Worm (Caenorhabditis elegans): Measurements from ENCODE around the gene sru-1.

sru-1 gene

ce11 chrIV:9477135-9477928, 11.1 kb upstream of the sru-1 start, which contains the start of gene wrt-3 (continued):
- peak; percentile 87 for TF ChIP-seq nhr-232 (tag; optimal IDR thresholded peaks at IDR 0.05)
- peak; percentile 80 for TF ChIP-seq elt-4 (tag; optimal IDR thresholded peaks at IDR 0.05)
- TF ChIP-seq K02D7.2 (tag; optimal IDR thresholded peaks at IDR 0.05): peak; percentile 94
- peak; percentile 19 for TF ChIP-seq ceh-30 (tag; optimal IDR thresholded peaks at IDR 0.05)
- peak; percentile 53 for TF ChIP-seq pag-3 (tag; optimal IDR thresholded peaks at IDR 0.05; ENCODE audit: borderline replicate concordance)
- TF ChIP-seq Y22D7AL.16 (tag; optimal IDR thresholded peaks at IDR 0.05): peak; percentile 94
- TF ChIP-seq ceh-34 (tag; optimal IDR thresholded peaks at IDR 0.05): peak; percentile 93
- peak; percentile 59 for TF ChIP-seq ets-4 (tag; optimal IDR thresholded peaks at IDR 0.05)
- TF ChIP-seq ztf-16 (tag; optimal IDR thresholded peaks at IDR 0.05): peak; percentile 94
- TF ChIP-seq odd-2 (tag; optimal IDR thresholded peaks at IDR 0.05): peak; percentile 68
- peak; percentile 93 for TF ChIP-seq gmeb-2 (tag; optimal IDR thresholded peaks at IDR 0.05)
- TF ChIP-seq ceh-48 (tag; optimal IDR thresholded peaks at IDR 0.05): peak; percentile 94
- TF ChIP-seq zip-5 (tag; optimal IDR thresholded peaks at IDR 0.05): peak; percentile 80
- peak; percentile 94 for TF ChIP-seq fkh-6 (tag; optimal IDR thresholded peaks at IDR 0.05)
- peak; percentile 79 for TF ChIP-seq rnt-1 (tag; optimal IDR thresholded peaks at IDR 0.05)
- TF ChIP-seq ttx-3 (tag; optimal IDR thresholded peaks at IDR 0.05): peak; percentile 93
- TF ChIP-seq pros-1 (tag; optimal IDR thresholded peaks at IDR 0.05): no peak
- peak; percentile 92 for TF ChIP-seq unc-86 (tag; optimal IDR thresholded peaks at IDR 0.05)
- TF ChIP-seq hlh-8 (tag; optimal IDR thresholded peaks at IDR 0.05): peak; percentile 84
- TF ChIP-seq hlh-15 (tag; optimal IDR thresholded peaks at IDR 0.05): peak; percentile 84
- peak; percentile 92 for TF ChIP-seq ahr-1 (tag; optimal IDR thresholded peaks at IDR 0.05)
- TF ChIP-seq pat-9 (tag; optimal IDR thresholded peaks at IDR 0.05): peak; percentile 93

ce11 chrIV:9480936-9481335, 7.5 kb upstream of the sru-1 start, which contains the start of gene cng-3:
Gene cng-3, minus strand, starts transcription at chrIV:9481037.
- TF ChIP-seq T23F11.4 (GFP tag; optimal IDR thresholded peaks at IDR 0.05) (no peak), ceh-30 (tag; optimal IDR thresholded peaks at IDR 0.05) (no peak), eyg-1 (tag; optimal IDR thresholded peaks at IDR 0.05) (no peak), madf-2 (tag; optimal IDR thresholded peaks at IDR 0.05) (no peak), syd-9 (tag; optimal IDR thresholded peaks at IDR 0.05) (no peak), sox-2 (GFP tag; IDR thresholded peaks at IDR 0.05) (no peak), pha-4 (tag; optimal IDR thresholded peaks at IDR 0.05) (no peak)

- no peak for TF ChIP-seq sox-2 (GFP tag; IDR thresholded peaks at IDR 0.05)
- no peak for TF ChIP-seq unc-3 (GFP tag; conservative IDR thresholded peaks at IDR 0.05)
- TF ChIP-seq unc-3 (tag; optimal IDR thresholded peaks at IDR 0.05): no peak
- no peak for TF ChIP-seq ceh-14 (tag; optimal IDR thresholded peaks at IDR 0.05)
- no peak for TF ChIP-seq fkh-10 (GFP tag; optimal IDR thresholded peaks at IDR 0.05)
- no peak for TF ChIP-seq Y22D7AL.16 (tag; optimal IDR thresholded peaks at IDR 0.05)
- no peak for TF ChIP-seq ref-2 (tag; optimal IDR thresholded peaks at IDR 0.05)
Measured at ce11 chrIV:9485040-9485439, 3.4 kb upstream of the sru-1 start, which contains the start of gene gadr-2. Gene gadr-2, minus strand, starts transcription at chrIV:9485140.

DNA sequence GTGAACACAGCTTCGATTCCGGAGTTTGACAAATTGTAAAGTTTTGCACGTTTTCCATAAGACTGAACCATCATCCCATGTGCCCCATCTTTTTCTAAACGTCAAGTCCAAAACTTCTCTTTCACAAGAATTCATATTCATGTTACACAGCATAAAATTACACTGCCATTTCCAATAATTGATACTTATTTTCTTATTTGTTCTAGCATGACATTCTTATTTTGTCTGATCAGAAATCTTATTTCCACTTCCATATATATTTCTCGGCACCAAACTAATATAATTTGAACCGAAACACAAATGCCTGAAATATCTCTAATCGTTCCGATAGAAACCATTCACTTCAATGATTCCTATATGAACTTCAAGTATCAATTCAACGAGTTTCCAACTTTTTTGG, 2.4 kb upstream of the sru-1 start, which contains the start of gene sru-2:
Gene sru-2 (plus strand): TSS at position 301 of the 400 bp plus-strand sequence.
- TF ChIP-seq K02D7.2 (tag; optimal IDR thresholded peaks at IDR 0.05): no peak
- no peak for TF ChIP-seq hlh-8 (tag; optimal IDR thresholded peaks at IDR 0.05)
- no peak for TF ChIP-seq pag-3 (tag; optimal IDR thresholded peaks at IDR 0.05; ENCODE audit: borderline replicate concordance)
- no peak for TF ChIP-seq ceh-9 (tag; optimal IDR thresholded peaks at IDR 0.05)
- TF ChIP-seq sox-4 (tag; optimal IDR thresholded peaks at IDR 0.05): no peak
- no peak for TF ChIP-seq ceh-31 (tag; optimal IDR thresholded peaks at IDR 0.05)
- TF ChIP-seq nfya-1 (tag; optimal IDR thresholded peaks at IDR 0.05): no peak
- no peak for TF ChIP-seq hlh-13 (GFP tag; optimal IDR thresholded peaks at IDR 0.05)
- no peak for TF ChIP-seq K09A11.1 (tag; optimal IDR thresholded peaks at IDR 0.05; ENCODE audit: insufficient read depth)
- TF ChIP-seq npax-4 (tag; optimal IDR thresholded peaks at IDR 0.05): no peak
- TF ChIP-seq madf-2 (tag; optimal IDR thresholded peaks at IDR 0.05): no peak
- TF ChIP-seq ets-4 (tag; optimal IDR thresholded peaks at IDR 0.05): no peak
- no peak for TF ChIP-seq F13H6.1 (tag; optimal IDR thresholded peaks at IDR 0.05)
- no peak for TF ChIP-seq odd-2 (tag; optimal IDR thresholded peaks at IDR 0.05)
- no peak for TF ChIP-seq unc-86 (tag; optimal IDR thresholded peaks at IDR 0.05)
- TF ChIP-seq ref-2 (tag; optimal IDR thresholded peaks at IDR 0.05): no peak
- no peak for TF ChIP-seq pros-1 (tag; optimal IDR thresholded peaks at IDR 0.05)
- TF ChIP-seq ztf-16 (tag; optimal IDR thresholded peaks at IDR 0.05): no peak

Data from whole organism, late embryonic.